Worm (Caenorhabditis elegans): ENCODE data around the gene M04G7.1.

DNA sequence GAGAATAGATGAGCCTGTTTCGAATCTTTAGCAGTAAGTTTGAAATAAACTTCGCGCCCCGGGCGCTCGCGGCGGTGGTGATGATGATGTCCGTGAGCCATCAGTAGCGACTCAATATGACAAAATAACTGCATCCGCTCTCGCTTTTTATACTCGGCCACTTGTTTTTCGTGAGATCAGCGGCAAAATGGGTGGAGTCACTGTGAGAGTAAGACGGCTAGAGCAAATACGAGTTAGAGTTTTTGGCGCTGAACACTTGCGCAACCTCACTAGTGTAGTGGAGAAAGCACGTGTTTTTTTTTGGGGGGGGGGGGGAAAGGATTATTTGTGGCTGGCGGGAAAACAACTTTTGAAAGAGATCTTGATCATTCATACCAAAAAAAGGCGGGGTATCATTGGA, 50.8 kb downstream of the M04G7.1 start, which contains the start of gene W03G1.5:
- TF ChIP-seq dao-5 (tag; optimal IDR thresholded peaks at IDR 0.05) (no peak), W03F9.2 (tag; optimal IDR thresholded peaks at IDR 0.05) (no peak)

Data from whole organism, L4/young adult.